Worm (Caenorhabditis elegans) whole organism, late embryonic: ENCODE results near the gene nstp-6.

Source experiments
- K09A11.1 ChIP-seq: sonication (generic microtip); optimal IDR thresholded peaks from 2 replicates; lab custom pipeline; 2017; ENCODE audit warnings: antibody characterized with exemption, mild to moderate bottlenecking, missing genetic modification characterization, missing compliant biosample characterization; ENCODE audit not compliant: insufficient read depth
- ceh-18 ChIP-seq: sonication (generic microtip); optimal IDR thresholded peaks from 2 replicates; lab custom pipeline; 2016; ENCODE audit warnings: missing genetic modification characterization, missing compliant biosample characterization
- ceh-9 ChIP-seq: sonication (generic microtip); optimal IDR thresholded peaks from 2 replicates; lab custom pipeline; 2016; ENCODE audit warnings: mild to moderate bottlenecking, missing genetic modification characterization, inconsistent platforms, missing compliant biosample characterization
- che-1 ChIP-seq: sonication (generic microtip); optimal IDR thresholded peaks from 2 replicates; lab custom pipeline; 2016; ENCODE audit warnings: mild to moderate bottlenecking, missing genetic modification characterization, missing compliant biosample characterization
- ets-4 ChIP-seq: sonication (generic microtip); optimal IDR thresholded peaks from 2 replicates; lab custom pipeline; 2016; ENCODE audit warnings: missing genetic modification characterization, missing compliant biosample characterization
- hlh-15 ChIP-seq: sonication (generic microtip); optimal IDR thresholded peaks from 2 replicates; lab custom pipeline; 2016; ENCODE audit warnings: missing genetic modification characterization, missing compliant biosample characterization
- hlh-8 ChIP-seq: sonication (generic microtip); optimal IDR thresholded peaks from 2 replicates; lab custom pipeline; 2016; ENCODE audit warnings: missing genotype, missing genetic modification characterization, missing compliant biosample characterization
- lim-6 ChIP-seq: sonication (generic microtip); optimal IDR thresholded peaks from 2 replicates; lab custom pipeline; 2016; ENCODE audit warnings: missing genetic modification characterization, missing compliant biosample characterization
- lin-11 ChIP-seq: fragments of 200-800 bp; sonication (Bioruptor generic); optimal IDR thresholded peaks from 2 replicates; lab custom pipeline; 2018; ENCODE audit warnings: mild to moderate bottlenecking, missing genetic modification characterization, missing compliant biosample characterization
- nhr-11 ChIP-seq: fragments of 150-350 bp; optimal IDR thresholded peaks from 2 replicates; lab custom pipeline; 2014; ENCODE audit warnings: missing biosample characterization, missing genetic modification characterization
- tbx-2 ChIP-seq: sonication (generic microtip); optimal IDR thresholded peaks from 2 replicates; lab custom pipeline; 2016; ENCODE audit warnings: missing genetic modification characterization, missing compliant biosample characterization
- ztf-16 ChIP-seq: sonication (generic microtip); optimal IDR thresholded peaks from 2 replicates; lab custom pipeline; 2017; ENCODE audit warnings: missing genetic modification characterization, missing compliant biosample characterization

- TF ChIP-seq lin-11 (tag; lab: Kevin White, UChicago) (no peak), tbx-2 (no peak), ets-4 (tag; lab: Kevin White, UChicago) (no peak), lim-6 (tag; lab: Kevin White, UChicago) (no peak), hlh-8 (tag; lab: Kevin White, UChicago) (no peak), ztf-16 (tag; lab: Kevin White, UChicago) (no peak), K09A11.1 (tag; lab: Kevin White, UChicago) (no peak), hlh-15 (tag; lab: Kevin White, UChicago) (no peak), nhr-11 (no peak), ceh-18 (tag; lab: Kevin White, UChicago) (no peak), che-1 (no peak), ceh-9 (tag; lab: Kevin White, UChicago) (no peak)
Observed at ce11 chrIV:3526144-3526797, 21.1 kb downstream of the nstp-6 start.
